Worm (Caenorhabditis elegans): ENCODE results near the gene Y70C5B.2.

DNA sequence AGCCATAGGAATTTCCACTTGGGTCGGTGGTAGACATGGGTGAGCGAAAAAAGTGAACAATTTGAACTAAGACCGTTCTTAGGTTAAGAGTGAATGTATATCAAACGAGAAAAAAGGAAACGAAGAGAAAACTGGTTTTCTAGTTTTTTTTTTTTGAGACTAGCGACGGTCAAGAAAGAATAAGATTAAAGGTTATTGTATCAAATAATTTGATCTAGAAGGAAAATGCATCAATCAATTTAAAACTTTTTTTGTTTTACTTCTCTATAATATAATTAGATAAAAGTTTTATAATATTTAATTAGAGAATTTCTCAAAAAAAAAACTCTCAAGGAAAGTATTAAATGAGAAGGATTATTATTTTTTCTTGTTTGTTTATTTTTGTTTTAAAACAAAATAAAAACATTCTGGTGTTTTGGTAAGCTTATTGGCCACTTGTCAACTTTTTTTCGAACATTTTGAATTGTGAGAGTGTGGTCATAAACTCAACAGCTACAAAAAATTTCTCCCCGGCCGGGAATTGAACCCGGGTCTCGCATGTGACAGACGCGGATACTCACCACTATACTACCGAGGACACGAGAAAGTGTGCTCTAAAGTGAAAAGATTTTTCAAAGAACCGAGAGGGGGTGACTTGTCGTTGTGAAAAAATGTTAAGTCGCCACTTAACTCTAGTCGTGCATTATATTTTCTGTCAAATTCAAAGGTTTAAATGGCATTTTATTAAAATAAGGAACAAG is 15.3 kb downstream of the Y70C5B.2 start, which contains the start of gene W06G6.17:
- TF ChIP-seq flt-1 (GFP tag; IDR thresholded peaks at IDR 0.05) (no peak), klf-2 (GFP tag; conservative IDR thresholded peaks at IDR 0.05) (no peak), ztf-29 (GFP tag; IDR thresholded peaks at IDR 0.05) (no peak), tab-1 (GFP tag; IDR thresholded peaks at IDR 0.05) (no peak), ztf-23 (GFP tag; IDR thresholded peaks at IDR 0.05) (no peak), cog-1 (tag; optimal IDR thresholded peaks at IDR 0.05) (no peak), T22C8.4 (GFP tag; IDR thresholded peaks at IDR 0.05) (no peak)
